Fruit fly (Drosophila melanogaster): Measurements from ENCODE around the gene CG15406.

- TF ChIP-seq fd59A (GFP tag; optimal IDR thresholded peaks at IDR 0.05): peak; percentile 63
- peak; percentile 25 for TF ChIP-seq Hr39 (GFP tag; optimal IDR thresholded peaks at IDR 0.05)
- TF ChIP-seq Hr38 (GFP tag; optimal IDR thresholded peaks at IDR 0.05): no peak
- TF ChIP-seq lz (GFP tag; optimal IDR thresholded peaks at IDR 0.05): peak; percentile 7
These were observed 42.7 kb downstream of the CG15406 start for dm6 chr2L:3351575-3352219.

Data from whole organism, prepupa.